Worm (Caenorhabditis elegans) whole organism, L2 larva: Measurements from ENCODE around the gene cyn-1.

ENCODE experiments used
- Y55F3AM.14 ChIP-seq: fragments of 200-800 bp; sonication (Bioruptor generic); optimal IDR thresholded peaks from 2 replicates; lab custom pipeline; 2018; ENCODE audit warnings: mild to moderate bottlenecking, missing genetic modification characterization, missing compliant biosample characterization
- nhr-12 ChIP-seq: fragments of 150-350 bp; optimal IDR thresholded peaks from 2 replicates; lab custom pipeline; 2014; ENCODE audit warnings: missing biosample characterization, missing genetic modification characterization
- peb-1 ChIP-seq: fragments of 150-350 bp; optimal IDR thresholded peaks from 2 replicates; lab custom pipeline; 2014; ENCODE audit warnings: missing biosample characterization, missing genetic modification characterization
- unc-39 ChIP-seq: fragments of 150-350 bp; optimal IDR thresholded peaks from 2 replicates; lab custom pipeline; 2014; ENCODE audit warnings: missing biosample characterization, missing genetic modification characterization
- unc-55 ChIP-seq: fragments of 150-350 bp; sonication (generic microtip); optimal IDR thresholded peaks from 3 replicates; lab custom pipeline; 2014; ENCODE audit warnings: missing biosample characterization, missing genetic modification reagents, missing genetic modification characterization

- no peak for TF ChIP-seq nhr-12 (tag; lab: Kevin White, UChicago)
- TF ChIP-seq unc-55 (GFP tag; lab: Kevin White, UChicago): no peak
- no peak for TF ChIP-seq Y55F3AM.14 (GFP tag; lab: Kevin White, UChicago)
- TF ChIP-seq peb-1 (tag; lab: Kevin White, UChicago): no peak
- TF ChIP-seq unc-39 (tag; lab: Kevin White, UChicago): no peak
Measured at ce11 chrV:14351629-14352028, 4.2 kb upstream of the cyn-1 start, which contains the start of gene vha-13.
